Fruit fly (Drosophila melanogaster) whole organism, embryonic: Measurements from ENCODE around the gene CG33510.

Source experiments
- Abd-B ChIP-seq: fragments of 200-800 bp; sonication (Bioruptor generic); optimal IDR thresholded peaks from 2 replicates; lab custom pipeline; 2018; ENCODE audit warnings: missing biosample characterization, mild to moderate bottlenecking, missing genetic modification characterization, moderate library complexity
- Adf1 ChIP-seq: fragments of 200-800 bp; sonication (Bioruptor generic); IDR thresholded peaks from 2 replicates; pipeline ENCODE4 v1.3.6; 2022; ENCODE audit warnings: missing biosample characterization, missing genetic modification characterization
- CG1024 ChIP-seq: fragments of 200-800 bp; sonication (Bioruptor generic); IDR thresholded peaks from 2 replicates; pipeline ENCODE4 v1.3.6; 2022; ENCODE audit warnings: missing biosample characterization, missing genetic modification characterization
- CG12236 ChIP-seq: fragments of 200-800 bp; sonication (Bioruptor generic); optimal IDR thresholded peaks from 2 replicates; lab custom pipeline; 2016; ENCODE audit warnings: missing biosample characterization, missing genetic modification characterization
- CG13123 ChIP-seq: fragments of 200-800 bp; sonication (Bioruptor generic); optimal IDR thresholded peaks from 2 replicates; lab custom pipeline; 2016; ENCODE audit warnings: missing biosample characterization, missing genetic modification characterization
- CG13424 ChIP-seq: fragments of 200-800 bp; sonication (Bioruptor generic); optimal IDR thresholded peaks from 2 replicates; lab custom pipeline; 2019; ENCODE audit warnings: missing biosample characterization, mild to moderate bottlenecking, missing genetic modification characterization, moderate library complexity
- CG13624 ChIP-seq: fragments of 200-800 bp; sonication (Bioruptor generic); optimal IDR thresholded peaks from 2 replicates; lab custom pipeline; 2016; ENCODE audit warnings: missing biosample characterization, missing genetic modification characterization
- CG14441 ChIP-seq: fragments of 200-800 bp; sonication (Bioruptor generic); IDR thresholded peaks from 2 replicates; pipeline ENCODE4 v1.3.6; 2022; ENCODE audit warnings: missing biosample characterization, missing genetic modification characterization
- CG14965 ChIP-seq: fragments of 200-800 bp; sonication (Bioruptor generic); optimal IDR thresholded peaks from 2 replicates; lab custom pipeline; 2016; ENCODE audit warnings: missing biosample characterization, missing genetic modification characterization, borderline replicate concordance
- CG16863 ChIP-seq: fragments of 200-800 bp; sonication (Bioruptor generic); optimal IDR thresholded peaks from 3 replicates; lab custom pipeline; 2016; ENCODE audit warnings: missing biosample characterization, missing genetic modification characterization
- CG17361 ChIP-seq: fragments of 200-800 bp; sonication (Bioruptor generic); IDR thresholded peaks from 3 replicates; pipeline ENCODE4 v1.3.6; 2022; ENCODE audit warnings: missing biosample characterization, missing genetic modification characterization
- CG2712 ChIP-seq: fragments of 200-800 bp; optimal IDR thresholded peaks from 3 replicates; lab custom pipeline; 2019; ENCODE audit warnings: missing biosample characterization, mild to moderate bottlenecking, missing genetic modification characterization, moderate library complexity
- CG4328 ChIP-seq: fragments of 200-800 bp; sonication (Bioruptor generic); optimal IDR thresholded peaks from 3 replicates; lab custom pipeline; 2017; ENCODE audit warnings: missing biosample characterization, missing genetic modification reagents, missing genetic modification characterization
- CG43689 ChIP-seq: fragments of 200-800 bp; sonication (Bioruptor generic); IDR thresholded peaks from 2 replicates; pipeline ENCODE4 v1.3.6; 2022; ENCODE audit warnings: missing biosample characterization, missing genetic modification characterization
- CG4707 ChIP-seq: fragments of 200-800 bp; sonication (Bioruptor generic); optimal IDR thresholded peaks from 2 replicates; lab custom pipeline; 2018; ENCODE audit warnings: missing biosample characterization, mild to moderate bottlenecking, missing genetic modification characterization, moderate library complexity
- CG6175 ChIP-seq: fragments of 200-800 bp; sonication (Bioruptor generic); IDR thresholded peaks from 3 replicates; pipeline ENCODE4 v1.3.6; 2022; ENCODE audit warnings: missing biosample characterization, missing genetic modification characterization
- CG6654 ChIP-seq: fragments of 200-800 bp; sonication (Bioruptor generic); optimal IDR thresholded peaks from 2 replicates; lab custom pipeline; 2017; ENCODE audit warnings: missing biosample characterization, mild to moderate bottlenecking, missing genetic modification characterization
- CG6813 ChIP-seq: fragments of 200-800 bp; sonication (Bioruptor generic); optimal IDR thresholded peaks from 2 replicates; lab custom pipeline; 2017; ENCODE audit warnings: missing biosample characterization, missing genetic modification characterization, mild to moderate bottlenecking, moderate library complexity, missing genetic modification reagents
- CG7928 ChIP-seq: fragments of 200-800 bp; sonication (Bioruptor generic); optimal IDR thresholded peaks from 2 replicates; lab custom pipeline; 2017; ENCODE audit warnings: missing biosample characterization, mild to moderate bottlenecking, missing genetic modification characterization
- CG9727 ChIP-seq: fragments of 200-800 bp; sonication (Bioruptor generic); optimal IDR thresholded peaks from 3 replicates; lab custom pipeline; 2017; ENCODE audit warnings: missing biosample characterization, mild to moderate bottlenecking, missing genetic modification characterization
- CTCF ChIP-seq: fragments of 200-800 bp; sonication (Bioruptor generic); optimal IDR thresholded peaks from 2 replicates; lab custom pipeline; 2017; ENCODE audit warnings: missing biosample characterization, mild to moderate bottlenecking, missing genetic modification characterization, moderate library complexity
- Dad ChIP-seq: fragments of 200-800 bp; sonication (Bioruptor generic); optimal IDR thresholded peaks from 3 replicates; lab custom pipeline; 2016; ENCODE audit warnings: missing biosample characterization, missing genetic modification characterization
- Dbx ChIP-seq: fragments of 200-800 bp; sonication (Bioruptor generic); IDR thresholded peaks from 3 replicates; pipeline ENCODE4 v1.3.6; 2022; ENCODE audit warnings: missing biosample characterization, missing genetic modification characterization
- E2f2 ChIP-seq: fragments of 200-800 bp; sonication (Bioruptor generic); IDR thresholded peaks from 2 replicates; pipeline ENCODE4 v1.3.6; 2022; ENCODE audit warnings: missing biosample characterization, missing genetic modification characterization
- Gug ChIP-seq: fragments of 200-800 bp; sonication (Bioruptor generic); IDR thresholded peaks from 4 replicates; pipeline ENCODE4 v1.3.6; 2022; ENCODE audit warnings: missing biosample characterization, missing genetic modification characterization
- H2.0 ChIP-seq: fragments of 200-800 bp; sonication (Bioruptor generic); IDR thresholded peaks from 2 replicates; pipeline ENCODE4 v1.3.6; 2022; ENCODE audit warnings: missing biosample characterization, missing genetic modification characterization
- Hr3 ChIP-seq: fragments of 200-800 bp; sonication (Bioruptor generic); optimal IDR thresholded peaks from 3 replicates; lab custom pipeline; 2016; ENCODE audit warnings: missing biosample characterization, missing genetic modification characterization
- NfI ChIP-seq: fragments of 200-800 bp; sonication (Bioruptor generic); optimal IDR thresholded peaks from 3 replicates; lab custom pipeline; 2018; ENCODE audit warnings: missing biosample characterization, mild to moderate bottlenecking, missing genetic modification characterization, moderate library complexity
- Sry-β ChIP-seq: fragments of 200-800 bp; sonication (Bioruptor generic); optimal IDR thresholded peaks from 2 replicates; lab custom pipeline; 2018; ENCODE audit warnings: missing biosample characterization, mild to moderate bottlenecking, missing genetic modification characterization, moderate library complexity
- Taf1 ChIP-seq: fragments of 200-800 bp; sonication (Bioruptor generic); IDR thresholded peaks from 2 replicates; pipeline ENCODE4 v1.3.6; 2022; ENCODE audit warnings: missing biosample characterization, missing genetic modification characterization
- aop ChIP-seq: fragments of 200-800 bp; sonication (Bioruptor generic); IDR thresholded peaks from 2 replicates; pipeline ENCODE4 v1.3.6; 2022; ENCODE audit warnings: missing biosample characterization, missing genetic modification characterization
- ato ChIP-seq: fragments of 200-800 bp; sonication (Bioruptor generic); IDR thresholded peaks from 2 replicates; pipeline ENCODE4 v1.3.6; 2022; ENCODE audit warnings: missing biosample characterization, missing genetic modification characterization; ENCODE audit not compliant: partially characterized antibody
- bowl ChIP-seq: fragments of 200-800 bp; sonication (Bioruptor generic); IDR thresholded peaks from 2 replicates; pipeline ENCODE4 v1.3.6; 2022; ENCODE audit warnings: missing biosample characterization, missing genetic modification characterization
- dan ChIP-seq: fragments of 200-800 bp; sonication (Bioruptor generic); IDR thresholded peaks from 2 replicates; pipeline ENCODE4 v1.3.6; 2022; ENCODE audit warnings: missing biosample characterization, missing genetic modification characterization
- emc ChIP-seq: fragments of 200-800 bp; sonication (Bioruptor generic); optimal IDR thresholded peaks from 2 replicates; lab custom pipeline; 2016; ENCODE audit warnings: missing biosample characterization, missing genetic modification characterization
- exex ChIP-seq: fragments of 200-800 bp; sonication (Bioruptor generic); optimal IDR thresholded peaks from 4 replicates; lab custom pipeline; 2018; ENCODE audit warnings: missing biosample characterization, mild to moderate bottlenecking, missing genetic modification characterization, moderate library complexity
- her ChIP-seq: fragments of 200-800 bp; sonication (Bioruptor generic); optimal IDR thresholded peaks from 2 replicates; lab custom pipeline; 2016; ENCODE audit warnings: missing biosample characterization, missing genetic modification characterization
- insv ChIP-seq, 2 experiments: fragments of 200-800 bp; sonication (Bioruptor generic); optimal IDR thresholded peaks; 3 replicates each; lab custom pipeline; 2016 to 2018; ENCODE audit warnings: missing biosample characterization in 2 of 2, missing genetic modification characterization in 2 of 2
- lov ChIP-seq, 2 experiments: fragments of 200-800 bp in 1 of 2; fragments of >200 bp in 1 of 2; sonication (Bioruptor generic) in 1 of 2; IDR thresholded peaks in 1 of 2; optimal IDR thresholded peaks in 1 of 2; 2 replicates in 1 of 2; 3 replicates in 1 of 2; pipeline versions ENCODE4 v1.3.6 to Lab custom; 2017 to 2022; ENCODE audit warnings: missing biosample characterization in 1 of 2, missing genetic modification characterization in 1 of 2
- nmo ChIP-seq: fragments of 200-800 bp; sonication (Bioruptor generic); optimal IDR thresholded peaks from 2 replicates; lab custom pipeline; 2018; ENCODE audit warnings: missing biosample characterization, mild to moderate bottlenecking, missing genetic modification characterization, moderate library complexity
- odd ChIP-seq: fragments of 200-800 bp; sonication (Bioruptor generic); optimal IDR thresholded peaks from 2 replicates; lab custom pipeline; 2017; ENCODE audit warnings: missing biosample characterization, mild to moderate bottlenecking, missing genetic modification characterization
- org-1 ChIP-seq: fragments of 200-800 bp; sonication (Bioruptor generic); optimal IDR thresholded peaks from 2 replicates; lab custom pipeline; 2017; ENCODE audit warnings: missing biosample characterization, missing genetic modification characterization
- p53 ChIP-seq: fragments of 200-800 bp; sonication (Bioruptor generic); optimal IDR thresholded peaks from 2 replicates; lab custom pipeline; 2016; ENCODE audit warnings: missing biosample characterization, missing genetic modification characterization
- peb ChIP-seq: fragments of 200-800 bp; sonication (Bioruptor generic); IDR thresholded peaks from 2 replicates; pipeline ENCODE4 v1.3.6; 2022; ENCODE audit warnings: missing biosample characterization, missing genetic modification characterization
- sc ChIP-seq, 3 experiments: fragments of >200 bp in 2 of 3; fragments of 200-800 bp in 1 of 3; sonication (Bioruptor generic) in 1 of 3; optimal IDR thresholded peaks; 2 replicates in 2 of 3; 3 replicates in 1 of 3; lab custom pipeline; 2017; ENCODE audit warnings: mild to moderate bottlenecking in 1 of 3, missing biosample characterization in 1 of 3, missing genetic modification characterization in 1 of 3, missing genetic modification reagents in 1 of 3
- sens-2 ChIP-seq: fragments of 200-800 bp; sonication (Bioruptor generic); IDR thresholded peaks from 2 replicates; pipeline ENCODE4 v1.3.6; 2022; ENCODE audit warnings: missing biosample characterization, missing genetic modification characterization
- seq ChIP-seq: fragments of 200-800 bp; sonication (Bioruptor generic); IDR thresholded peaks from 2 replicates; pipeline ENCODE4 v1.3.6; 2022; ENCODE audit warnings: missing biosample characterization, missing genetic modification characterization
- stwl ChIP-seq: fragments of 200-800 bp; sonication (Bioruptor generic); optimal IDR thresholded peaks from 3 replicates; lab custom pipeline; 2018; ENCODE audit warnings: missing biosample characterization, mild to moderate bottlenecking, missing genetic modification characterization, moderate library complexity
- tna ChIP-seq: fragments of 200-800 bp; sonication (Bioruptor generic); IDR thresholded peaks from 2 replicates; pipeline ENCODE4 v1.3.6; 2022; ENCODE audit warnings: missing biosample characterization, missing genetic modification characterization; ENCODE audit not compliant: partially characterized antibody
- wor ChIP-seq: fragments of 200-800 bp; sonication (Bioruptor generic); IDR thresholded peaks from 2 replicates; pipeline ENCODE4 v1.3.6; 2022; ENCODE audit warnings: missing biosample characterization, missing genetic modification characterization
- z ChIP-seq: fragments of 200-800 bp; sonication (Bioruptor generic); IDR thresholded peaks from 3 replicates; pipeline ENCODE4 v1.3.6; 2022; ENCODE audit warnings: missing biosample characterization, missing genetic modification characterization

The CG33510 gene

DNA sequence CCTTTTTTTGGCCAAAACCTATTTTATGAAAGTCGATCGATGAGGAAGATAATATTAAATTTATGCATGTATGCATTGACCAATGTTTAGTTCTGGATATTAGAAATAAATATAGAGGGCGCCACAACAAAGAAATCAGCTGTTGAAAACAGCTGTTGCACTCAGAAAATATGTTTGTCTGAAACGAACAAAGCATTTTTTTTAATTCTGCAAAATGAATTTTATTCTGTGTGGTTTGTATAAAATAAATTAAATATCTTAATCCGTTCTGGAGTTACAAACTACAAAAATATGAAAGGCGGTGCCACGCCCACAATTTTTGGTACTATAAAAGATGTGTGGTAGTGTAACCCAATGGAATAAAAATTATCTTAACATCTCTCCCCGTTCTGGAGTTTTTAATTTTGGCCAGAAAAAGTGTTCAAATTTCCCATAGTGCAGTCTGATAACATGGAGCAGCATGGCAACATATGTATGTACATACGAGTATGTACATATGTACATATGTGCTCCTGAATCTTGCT is 24.7 kb upstream of the CG33510 start (continued):
- TF ChIP-seq E2f2 (GFP tag; lab: Robert Waterston, UW) (peak; percentile 25; the same call in 1 of the 2 replicates), Hr3 (GFP tag; lab: Kevin White, UChicago) (peak; percentile 56), CG6175 (GFP tag; lab: Robert Waterston, UW) (no peak), CG6813 (GFP tag; lab: Kevin White, UChicago) (peak; percentile 6), Taf1 (GFP tag; lab: Robert Waterston, UW) (no peak), peb (peak; percentile 17; the same call in 1 of the 2 replicates), odd (peak; percentile 28), dan (GFP tag; lab: Robert Waterston, UW) (no peak), CG12236 (GFP tag; lab: Kevin White, UChicago) (peak; percentile 2), ato (GFP tag; lab: Robert Waterston, UW) (no peak), NfI (GFP tag; lab: Kevin White, UChicago) (peak; percentile 65), CG13624 (GFP tag; lab: Kevin White, UChicago) (peak; percentile 19), her (GFP tag; lab: Kevin White, UChicago) (no peak), CG43689 (GFP tag; lab: Robert Waterston, UW) (no peak), Dbx (GFP tag; lab: Robert Waterston, UW) (no peak), bowl (GFP tag; lab: Robert Waterston, UW) (no peak), exex (no peak), CG17361 (GFP tag; lab: Robert Waterston, UW) (peak; percentile 73), org-1 (GFP tag; lab: Kevin White, UChicago) (peak; percentile 21), z (no peak), CTCF (peak; percentile 89), Abd-B (GFP tag; lab: Kevin White, UChicago) (no peak), insv (GFP tag; optimal IDR thresholded peaks at IDR 0.05; lab: Kevin White, UChicago) (peak in 1 of 2 experiments; percentile 12), Gug (GFP tag; lab: Robert Waterston, UW) (no peak), wor (GFP tag; lab: Robert Waterston, UW) (no peak), CG9727 (GFP tag; lab: Kevin White, UChicago) (peak; percentile 87), CG2712 (peak; percentile 76), emc (GFP tag; lab: Kevin White, UChicago) (no peak), CG13123 (peak; percentile 3), H2.0 (GFP tag; lab: Robert Waterston, UW) (peak; percentile 59), CG4328 (GFP tag; lab: Kevin White, UChicago) (no peak), CG16863 (GFP tag; lab: Kevin White, UChicago) (peak; percentile 53), lov (optimal IDR thresholded peaks at IDR 0.05; lab: Kevin White, UChicago) (no peak), lov (GFP tag; IDR thresholded peaks at IDR 0.05; lab: Robert Waterston, UW) (peak; percentile 7; the same call in 1 of the 3 replicates), sc (optimal IDR thresholded peaks at IDR 0.05; lab: Kevin White, UChicago) (no peak), sc (GFP tag; optimal IDR thresholded peaks at IDR 0.05; lab: Kevin White, UChicago) (peak; percentile 43), CG7928 (GFP tag; lab: Kevin White, UChicago) (no peak), CG13424 (tag; lab: Kevin White, UChicago) (peak; percentile 67), sens-2 (GFP tag; lab: Robert Waterston, UW) (no peak), CG4707 (peak; percentile 83), CG1024 (GFP tag; lab: Robert Waterston, UW) (no peak), CG6654 (no peak), Adf1 (GFP tag; lab: Robert Waterston, UW) (no peak), nmo (GFP tag; lab: Kevin White, UChicago) (peak; percentile 85), tna (no peak), stwl (no peak), CG14441 (0 out of 2 replicates have a peak, but pooled peaks have one; percentile 37), aop (GFP tag; lab: Robert Waterston, UW) (no peak), CG14965 (no peak), Dad (GFP tag; lab: Kevin White, UChicago) (peak; percentile 62), p53 (GFP tag; lab: Kevin White, UChicago) (no peak), seq (peak; percentile 48; the same call in 1 of the 2 replicates), Sry-β (peak; percentile 23)
